Fruit fly (Drosophila melanogaster): ENCODE results near the gene CG34377.
A peak's percentile ranks its signal among the peaks of the same experiment; 100 is the strongest.

The CG34377 gene

DNA sequence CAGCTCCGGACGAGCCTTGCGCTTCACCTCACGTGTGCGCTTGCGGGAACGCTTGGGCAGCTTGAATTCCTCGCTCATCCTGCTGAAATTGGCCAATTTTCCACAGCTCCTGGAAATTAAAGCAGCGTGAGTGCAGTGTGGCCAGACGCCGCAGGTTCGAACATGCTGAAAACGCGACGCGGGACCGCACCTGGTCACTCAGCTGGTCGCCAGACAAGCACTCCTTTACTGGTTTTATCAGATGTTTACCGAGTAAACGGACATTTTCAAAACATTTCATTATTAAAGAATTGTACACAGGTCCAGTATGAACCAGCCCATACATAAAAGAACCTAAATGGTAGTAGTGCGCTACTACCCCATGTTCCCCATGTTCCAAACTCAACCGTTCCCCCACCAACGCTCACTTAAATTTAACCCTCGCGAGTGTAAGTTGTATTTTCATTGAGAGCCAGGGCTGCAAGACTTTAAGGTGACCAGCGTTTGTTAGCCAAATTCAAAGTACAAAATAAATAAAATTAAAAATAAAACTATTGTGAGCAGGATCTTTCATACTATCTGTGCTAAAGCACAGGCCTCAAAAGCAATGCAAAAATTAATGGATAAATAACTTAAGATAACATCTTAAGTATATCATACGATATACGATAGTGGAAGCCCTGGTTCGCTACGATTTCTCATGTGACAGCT lies 38.5 kb upstream of the CG34377 start, which contains the start of the genes JMJD6, CG7071 and Muted (continued):
- TF ChIP-seq CG31224 (GFP tag; IDR thresholded peaks at IDR 0.05) (peak; percentile 80), Neu2 (GFP tag; optimal IDR thresholded peaks at IDR 0.05; ENCODE audit: borderline replicate concordance) (no peak), Sry-δ (GFP tag; optimal IDR thresholded peaks at IDR 0.05) (peak; percentile 71), CG4730 (GFP tag; IDR thresholded peaks at IDR 0.05) (peak; percentile 87), CG11696 (GFP tag; IDR thresholded peaks at IDR 0.05) (peak; percentile 75), hb (GFP tag; IDR thresholded peaks at IDR 0.05; ENCODE audit: partially characterized antibody) (peak; percentile 74; the same call in 2 of the 3 replicates), Dip3 (GFP tag; optimal IDR thresholded peaks at IDR 0.05) (peak; percentile 91), CG3407 (GFP tag; optimal IDR thresholded peaks at IDR 0.05) (peak; percentile 64), pho (GFP tag; optimal IDR thresholded peaks at IDR 0.05) (peak; percentile 91), CG6791 (GFP tag; IDR thresholded peaks at IDR 0.05; ENCODE audit: partially characterized antibody) (peak; percentile 67; the same call in 2 of the 3 replicates), crc (GFP tag; optimal IDR thresholded peaks at IDR 0.05) (peak; percentile 77), D (optimal IDR thresholded peaks at IDR 0.05) (peak; percentile 23), D (GFP tag; optimal IDR thresholded peaks at IDR 0.05) (peak; percentile 70), CG33557 (GFP tag; optimal IDR thresholded peaks at IDR 0.05) (peak; percentile 89), Six4 (GFP tag; optimal IDR thresholded peaks at IDR 0.05) (peak; percentile 89), CkIIα-i1 (GFP tag; IDR thresholded peaks at IDR 0.05) (no peak), CG10209 (GFP tag; optimal IDR thresholded peaks at IDR 0.05) (peak; percentile 90), Mad (GFP tag; optimal IDR thresholded peaks at IDR 0.05) (peak; percentile 83), Hand (GFP tag; optimal IDR thresholded peaks at IDR 0.05) (peak; percentile 75), Doc3 (GFP tag; IDR thresholded peaks at IDR 0.05; ENCODE audit: partially characterized antibody) (peak; percentile 89), CG16813 (GFP tag; IDR thresholded peaks at IDR 0.05; ENCODE audit: partially characterized antibody) (peak; percentile 74), ci (GFP tag; IDR thresholded peaks at IDR 0.05) (peak; percentile 95), mld (GFP tag; IDR thresholded peaks at IDR 0.05; ENCODE audit: partially characterized antibody) (no peak), sqz (GFP tag; optimal IDR thresholded peaks at IDR 0.05) (peak; percentile 77), insv (GFP tag; optimal IDR thresholded peaks at IDR 0.05) (peak in 1 of 2 experiments; percentile 75), gem (tag; optimal IDR thresholded peaks at IDR 0.05) (peak; percentile 95), CG34376 (GFP tag; optimal IDR thresholded peaks at IDR 0.05) (peak; percentile 93), dmrt99B (tag; optimal IDR thresholded peaks at IDR 0.05) (peak; percentile 78), Xbp1 (GFP tag; optimal IDR thresholded peaks at IDR 0.05) (peak; percentile 96), kni (GFP tag; optimal IDR thresholded peaks at IDR 0.05) (peak; percentile 84), CrebB (tag; optimal IDR thresholded peaks at IDR 0.05) (peak; percentile 77), fru (optimal IDR thresholded peaks at IDR 0.05) (no peak), CG18476 (GFP tag; optimal IDR thresholded peaks at IDR 0.05) (peak; percentile 89), Ptx1 (GFP tag; IDR thresholded peaks at IDR 0.05) (peak; percentile 93), CG15514 (GFP tag; optimal IDR thresholded peaks at IDR 0.05) (peak; percentile 92), CG1602 (GFP tag; optimal IDR thresholded peaks at IDR 0.05) (peak; percentile 93), CG7271 (tag; optimal IDR thresholded peaks at IDR 0.05) (peak; percentile 69), Dp (GFP tag; optimal IDR thresholded peaks at IDR 0.05) (peak; percentile 52), CG9609 (GFP tag; optimal IDR thresholded peaks at IDR 0.05) (peak; percentile 83), CG12769 (tag; optimal IDR thresholded peaks at IDR 0.05) (peak; percentile 74), CG16779 (GFP tag; IDR thresholded peaks at IDR 0.05) (peak; percentile 79), pfk (GFP tag; optimal IDR thresholded peaks at IDR 0.05) (peak; percentile 97), CG8924 (tag; optimal IDR thresholded peaks at IDR 0.05) (peak; percentile 82), CG10431 (GFP tag; optimal IDR thresholded peaks at IDR 0.05) (peak; percentile 77), Abd-B (GFP tag; optimal IDR thresholded peaks at IDR 0.05) (peak; percentile 92), CG9932 (GFP tag; IDR thresholded peaks at IDR 0.05) (peak; percentile 98), HmgZ (tag; optimal IDR thresholded peaks at IDR 0.05) (peak; percentile 93), grau (tag; optimal IDR thresholded peaks at IDR 0.05) (peak; percentile 83), kay (GFP tag; optimal IDR thresholded peaks at IDR 0.05) (peak; percentile 75)
